Worm (Caenorhabditis elegans) whole organism, L3 larva: Measurements from ENCODE around the gene C52E2.4.

Experiments
- R02D3.7 ChIP-seq: fragments of 150-350 bp; optimal IDR thresholded peaks from 2 replicates; lab custom pipeline; 2014; ENCODE audit warnings: missing biosample characterization, missing genetic modification characterization
- ZK546.5 ChIP-seq: sonication (generic microtip); optimal IDR thresholded peaks from 2 replicates; lab custom pipeline; 2017; ENCODE audit warnings: missing biosample characterization, missing genetic modification characterization
- ama-1 ChIP-seq: fragments of 150-350 bp; optimal IDR thresholded peaks from 2 replicates; lab custom pipeline; 2018
- ceh-28 ChIP-seq: fragments of 150-350 bp; optimal IDR thresholded peaks from 2 replicates; lab custom pipeline; 2014; ENCODE audit warnings: missing biosample characterization, missing genetic modification reagents, missing genetic modification characterization
- ceh-82 ChIP-seq: fragments of 150-350 bp; optimal IDR thresholded peaks from 2 replicates; lab custom pipeline; 2014; ENCODE audit warnings: missing biosample characterization, missing genetic modification characterization
- daf-12 ChIP-seq: fragments of 150-350 bp; optimal IDR thresholded peaks from 2 replicates; lab custom pipeline; 2014; ENCODE audit warnings: missing biosample characterization, missing genetic modification reagents, missing genetic modification characterization
- egl-5 ChIP-seq: fragments of 150-350 bp; optimal IDR thresholded peaks from 2 replicates; lab custom pipeline; 2017; ENCODE audit warnings: missing biosample characterization, missing genetic modification reagents, missing genetic modification characterization, inconsistent platforms
- elt-1 ChIP-seq: fragments of 150-350 bp; optimal IDR thresholded peaks from 2 replicates; lab custom pipeline; 2014; ENCODE audit warnings: missing biosample characterization, missing genetic modification characterization
- elt-2 ChIP-seq: sonication (generic microtip); optimal IDR thresholded peaks from 2 replicates; lab custom pipeline; 2016; ENCODE audit warnings: missing genetic modification reagents, mild to moderate bottlenecking, missing genetic modification characterization, missing compliant biosample characterization
- eor-1 ChIP-seq, 2 experiments: fragments of 150-350 bp; optimal IDR thresholded peaks; 2 replicates each; lab custom pipeline; 2014 to 2018; ENCODE audit warnings: missing biosample characterization in 2 of 2, missing genetic modification characterization in 2 of 2
- fkh-10 ChIP-seq: sonication (generic microtip); optimal IDR thresholded peaks from 2 replicates; lab custom pipeline; 2017; ENCODE audit warnings: missing biosample characterization, missing genetic modification reagents, missing genetic modification characterization
- fkh-2 ChIP-seq: fragments of 150-350 bp; optimal IDR thresholded peaks from 2 replicates; lab custom pipeline; 2014; ENCODE audit warnings: missing biosample characterization, missing genetic modification reagents, missing genetic modification characterization
- fos-1 ChIP-seq: fragments of 150-350 bp; optimal IDR thresholded peaks from 2 replicates; lab custom pipeline; 2014; ENCODE audit warnings: missing biosample characterization, missing genetic modification characterization
- hmg-11 ChIP-seq: sonication (generic microtip); optimal IDR thresholded peaks from 2 replicates; lab custom pipeline; 2016; ENCODE audit warnings: missing genetic modification characterization, missing compliant biosample characterization
- jun-1 ChIP-seq: fragments of 150-350 bp; optimal IDR thresholded peaks from 2 replicates; lab custom pipeline; 2014; ENCODE audit warnings: missing biosample characterization, missing genetic modification reagents, missing genetic modification characterization
- lin-39 ChIP-seq: fragments of 150-350 bp; optimal IDR thresholded peaks from 2 replicates; lab custom pipeline; 2018; ENCODE audit warnings: missing biosample characterization, missing genetic modification reagents, missing genetic modification characterization
- lsy-12 ChIP-seq: sonication (generic microtip); optimal IDR thresholded peaks from 2 replicates; lab custom pipeline; 2016; ENCODE audit warnings: mild to moderate bottlenecking, missing genetic modification characterization, missing compliant biosample characterization
- mdl-1 ChIP-seq: fragments of 150-350 bp; optimal IDR thresholded peaks from 2 replicates; lab custom pipeline; 2014; ENCODE audit warnings: missing biosample characterization, missing genetic modification characterization
- mml-1 ChIP-seq: fragments of 150-350 bp; sonication (generic microtip); optimal IDR thresholded peaks from 3 replicates; lab custom pipeline; 2014; ENCODE audit warnings: missing biosample characterization, missing genetic modification characterization
- nfya-1 ChIP-seq: sonication (generic microtip); optimal IDR thresholded peaks from 2 replicates; lab custom pipeline; 2017; ENCODE audit warnings: missing genetic modification characterization, mild to moderate bottlenecking, missing compliant biosample characterization, antibody characterized with exemption, moderate library complexity; ENCODE audit not compliant: insufficient read depth
- nhr-12 ChIP-seq: fragments of 150-350 bp; optimal IDR thresholded peaks from 2 replicates; lab custom pipeline; 2014; ENCODE audit warnings: missing biosample characterization, missing genetic modification characterization
- nhr-23 ChIP-seq: fragments of 150-350 bp; optimal IDR thresholded peaks from 2 replicates; lab custom pipeline; 2014; ENCODE audit warnings: missing biosample characterization, missing genetic modification reagents, missing genetic modification characterization
- nhr-43 ChIP-seq: sonication (generic microtip); optimal IDR thresholded peaks from 2 replicates; lab custom pipeline; 2016; ENCODE audit warnings: mild to moderate bottlenecking, missing genetic modification characterization, missing compliant biosample characterization; ENCODE audit not compliant: poor library complexity, severe bottlenecking
- nhr-67 ChIP-seq: fragments of 150-350 bp; optimal IDR thresholded peaks from 2 replicates; lab custom pipeline; 2014; ENCODE audit warnings: missing biosample characterization, missing genetic modification characterization
- nhr-76 ChIP-seq: fragments of 150-350 bp; sonication (generic microtip); optimal IDR thresholded peaks from 5 replicates; lab custom pipeline; 2014; ENCODE audit warnings: missing biosample characterization, missing genetic modification characterization
- pqm-1 ChIP-seq: fragments of 150-350 bp; optimal IDR thresholded peaks from 2 replicates; lab custom pipeline; 2017; ENCODE audit warnings: missing biosample characterization, missing genetic modification characterization, inconsistent platforms
- sea-2 ChIP-seq: fragments of 150-350 bp; sonication (generic microtip); optimal IDR thresholded peaks from 4 replicates; lab custom pipeline; 2014; ENCODE audit warnings: missing biosample characterization, missing genetic modification reagents, missing genetic modification characterization
- snpc-4 ChIP-seq: fragments of 150-350 bp; optimal IDR thresholded peaks from 2 replicates; lab custom pipeline; 2014; ENCODE audit warnings: missing biosample characterization, missing genetic modification characterization
- tbx-2 ChIP-seq: sonication (generic microtip); optimal IDR thresholded peaks from 2 replicates; lab custom pipeline; 2016; ENCODE audit warnings: mild to moderate bottlenecking, missing genetic modification characterization, missing compliant biosample characterization
- unc-62 ChIP-seq: fragments of 150-350 bp; sonication (generic microtip); optimal IDR thresholded peaks from 4 replicates; lab custom pipeline; 2014; ENCODE audit warnings: missing biosample characterization, missing genetic modification reagents, missing genetic modification characterization
- zag-1 ChIP-seq: fragments of 150-350 bp; optimal IDR thresholded peaks from 2 replicates; lab custom pipeline; 2014; ENCODE audit warnings: missing biosample characterization, missing genetic modification characterization
- ztf-11 ChIP-seq: fragments of 150-350 bp; optimal IDR thresholded peaks from 2 replicates; lab custom pipeline; 2014; ENCODE audit warnings: missing biosample characterization, missing genetic modification characterization
- ztf-4 ChIP-seq: fragments of 150-350 bp; optimal IDR thresholded peaks from 2 replicates; lab custom pipeline; 2014; ENCODE audit warnings: missing biosample characterization, missing genetic modification characterization

Gene C52E2.4

DNA sequence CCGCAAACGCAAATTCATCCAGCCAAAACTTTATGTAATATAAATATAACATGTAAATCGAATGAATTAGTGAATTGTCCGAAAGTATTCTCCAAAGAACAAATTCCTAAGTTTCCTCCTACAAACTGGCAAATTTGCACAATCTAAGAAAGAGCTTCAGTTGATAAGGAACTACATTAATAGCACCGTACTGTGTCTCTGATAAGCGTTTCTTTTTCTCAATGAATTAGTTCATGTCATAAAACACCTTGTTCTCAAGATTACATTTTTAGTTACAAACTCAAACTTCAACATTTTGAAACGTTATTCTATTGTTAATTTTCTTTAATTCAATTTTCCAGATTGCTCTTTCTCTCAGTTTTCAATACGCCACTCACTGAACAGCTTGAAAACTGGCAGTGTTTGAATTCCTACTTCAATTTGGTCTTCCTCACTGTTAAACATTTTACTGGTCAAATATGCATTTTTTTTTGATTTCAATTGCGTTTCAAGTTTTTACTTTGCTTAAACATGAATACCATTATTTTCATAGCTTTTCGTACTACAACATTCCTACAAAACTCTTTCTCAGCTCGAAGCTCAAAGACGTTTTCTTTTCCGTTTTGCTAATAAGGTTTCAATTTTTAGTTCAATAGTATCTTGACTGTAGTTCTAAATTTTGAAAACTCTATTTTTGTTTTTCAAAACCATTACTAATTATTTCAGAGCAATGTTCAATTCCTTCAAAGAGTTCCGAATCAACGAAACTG, 22.9 kb downstream of the C52E2.4 start, which contains the start of gene math-15:
Gene math-15, plus strand, starts transcription at position 699 of the 749 bp plus-strand sequence.
- TF ChIP-seq R02D3.7 (tag; lab: Kevin White, UChicago) (no peak), hmg-11 (no peak), sea-2 (GFP tag; lab: Kevin White, UChicago) (no peak), ZK546.5 (no peak), elt-1 (tag; lab: Kevin White, UChicago) (no peak), elt-2 (tag; lab: Kevin White, UChicago) (peak; percentile 67), ztf-4 (tag; lab: Kevin White, UChicago) (no peak), pqm-1 (tag; lab: Kevin White, UChicago) (peak; percentile 11), nhr-67 (no peak), snpc-4 (tag; lab: Kevin White, UChicago) (no peak), nhr-43 (tag; lab: Kevin White, UChicago) (no peak), zag-1 (no peak), ztf-11 (tag; lab: Kevin White, UChicago) (no peak), nhr-76 (tag; lab: Kevin White, UChicago) (no peak), tbx-2 (no peak), ama-1 (lab: Kevin White, UChicago) (no peak)

DNA sequence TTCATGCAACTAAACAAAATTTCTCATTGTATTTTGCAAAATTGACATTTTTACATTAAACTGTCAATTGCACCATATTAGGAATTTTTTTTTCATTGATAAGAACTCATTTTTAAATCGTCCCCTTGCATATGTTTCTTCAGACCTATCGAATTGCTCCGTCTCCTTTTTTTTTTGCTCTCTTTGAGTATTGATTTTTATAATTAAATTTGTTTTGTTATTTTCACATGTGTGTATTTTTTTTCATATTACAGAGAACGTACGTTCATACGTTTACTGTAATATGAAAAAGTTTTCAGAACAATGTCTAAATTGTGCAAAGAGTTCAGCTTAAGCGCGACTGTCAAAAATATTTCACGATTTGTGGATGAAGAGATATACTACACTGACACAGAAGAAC, 26.2 kb downstream of the C52E2.4 start, which contains the start of gene math-14:
Gene math-14, plus strand, starts transcription at position 301 of the 400 bp plus-strand sequence.
- TF ChIP-seq elt-2 (tag; lab: Kevin White, UChicago): peak; percentile 29
- TF ChIP-seq nhr-67: no peak
- TF ChIP-seq lsy-12 (tag; lab: Kevin White, UChicago): no peak
- TF ChIP-seq, all 47 proteins: peak for 1

DNA sequence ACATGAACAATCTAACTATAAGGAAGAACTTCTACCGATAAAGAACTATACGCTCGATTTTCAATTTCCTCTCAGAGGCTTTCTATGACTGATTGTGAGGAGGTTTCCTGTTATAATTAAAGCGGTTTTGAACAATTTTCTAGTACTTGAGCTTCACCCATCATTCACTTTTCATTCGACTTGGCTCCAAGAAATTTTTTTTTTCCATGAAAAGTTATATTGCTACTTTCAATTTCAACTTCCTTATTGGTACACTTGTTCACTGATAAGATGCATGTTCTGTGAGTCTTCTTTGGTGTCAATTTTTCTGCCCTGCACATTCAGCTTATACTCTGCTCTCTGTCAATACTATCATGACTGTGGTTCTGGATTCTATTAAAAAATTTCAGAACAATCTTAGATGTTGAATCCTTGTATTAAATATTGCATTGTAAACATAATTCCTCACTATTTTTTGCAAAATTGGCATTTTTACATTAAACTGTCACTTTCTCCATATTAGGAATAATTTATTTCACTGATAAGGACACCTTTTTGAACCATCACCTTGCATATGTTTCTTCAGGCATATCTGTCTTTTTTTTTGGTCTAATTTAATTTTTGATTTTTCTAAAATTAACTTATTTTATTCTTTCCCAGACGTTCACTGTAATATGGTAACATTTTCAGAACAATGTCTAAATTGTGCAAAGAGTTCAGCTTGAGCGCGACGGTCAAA, 28.1 kb downstream of the C52E2.4 start, which contains the start of gene math-10:
Gene math-10, plus strand, starts transcription at position 668 of the 718 bp plus-strand sequence.
- no peak for TF ChIP-seq mml-1 (tag; lab: Kevin White, UChicago)
- TF ChIP-seq elt-2 (tag; lab: Kevin White, UChicago): peak; percentile 71
- TF ChIP-seq jun-1 (tag; lab: Kevin White, UChicago): no peak
- TF ChIP-seq, all 47 proteins: peak for 1

DNA sequence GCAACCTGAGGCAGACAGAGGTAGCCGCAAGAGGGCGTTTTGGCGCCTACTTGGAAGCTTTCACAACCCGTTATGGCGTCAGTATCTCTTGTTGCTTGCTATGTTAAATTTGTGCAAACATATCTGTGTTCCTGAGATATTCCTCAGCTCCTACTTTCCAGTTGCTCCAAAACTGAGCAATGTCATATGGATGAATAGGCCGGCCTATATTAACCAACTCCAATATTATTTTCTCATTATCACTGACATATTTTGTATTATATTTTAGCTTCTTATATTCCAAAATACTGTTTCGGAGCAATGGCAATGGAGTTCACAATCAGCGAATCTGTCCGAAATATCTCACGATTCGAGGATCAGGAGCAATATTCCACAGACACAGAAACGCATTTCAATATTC, 32.7 kb downstream of the C52E2.4 start, which contains the start of gene math-13:
Gene math-13, plus strand, starts transcription at position 301 of the 400 bp plus-strand sequence.
- TF ChIP-seq nhr-76 (tag; lab: Kevin White, UChicago) (no peak), ceh-82 (no peak), jun-1 (tag; lab: Kevin White, UChicago) (no peak), daf-12 (tag; lab: Kevin White, UChicago) (no peak), lsy-12 (tag; lab: Kevin White, UChicago) (no peak), eor-1 (tag; optimal IDR thresholded peaks at IDR 0.05; lab: Kevin White, UChicago) (no peak)

DNA sequence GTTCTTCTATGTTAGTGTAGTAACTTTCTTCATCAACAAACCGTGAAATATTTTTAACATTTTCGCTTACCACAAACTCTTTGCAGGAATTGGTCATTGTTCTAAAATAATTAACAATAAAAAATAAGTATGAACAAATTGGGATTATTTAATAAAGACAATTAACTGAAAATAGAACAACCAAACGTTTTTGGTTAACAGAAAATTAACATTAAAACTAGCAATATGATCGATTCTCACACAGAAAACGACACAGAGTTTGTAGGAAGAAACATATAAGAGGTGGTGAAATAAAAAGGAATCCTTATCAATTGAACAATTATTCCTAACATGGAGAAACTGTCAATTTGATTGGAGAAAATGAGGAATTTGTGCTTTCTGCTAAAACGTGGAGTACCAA, 35.7 kb downstream of the C52E2.4 start, which contains the start of gene math-16:
Gene math-16, minus strand, starts transcription at position 101 of the 400 bp plus-strand sequence.
- TF ChIP-seq nhr-12 (tag; lab: Kevin White, UChicago) (no peak), pqm-1 (tag; lab: Kevin White, UChicago) (no peak), nhr-76 (tag; lab: Kevin White, UChicago) (no peak), fkh-10 (GFP tag; lab: Kevin White, UChicago) (no peak), ceh-82 (no peak), snpc-4 (tag; lab: Kevin White, UChicago) (no peak), zag-1 (no peak), ztf-4 (tag; lab: Kevin White, UChicago) (no peak), unc-62 (GFP tag; lab: Kevin White, UChicago) (no peak), fkh-2 (no peak), lsy-12 (tag; lab: Kevin White, UChicago) (no peak), lin-39 (tag; lab: Kevin White, UChicago) (no peak), nfya-1 (tag; lab: Kevin White, UChicago) (no peak), ceh-28 (tag; lab: Kevin White, UChicago) (no peak), daf-12 (tag; lab: Kevin White, UChicago) (no peak), mml-1 (tag; lab: Kevin White, UChicago) (no peak), fos-1 (no peak), egl-5 (tag; lab: Kevin White, UChicago) (no peak), nhr-23 (no peak), mdl-1 (tag; lab: Kevin White, UChicago) (no peak)
